Fruit fly (Drosophila melanogaster) whole organism, embryonic: Measurements from ENCODE around the gene Glut4EF.

Experiments
- Asciz ChIP-seq: fragments of 200-800 bp; sonication (Bioruptor generic); optimal IDR thresholded peaks from 2 replicates; lab custom pipeline; 2017; ENCODE audit warnings: missing biosample characterization, mild to moderate bottlenecking, missing genetic modification characterization, missing genetic modification reagents
- Blimp-1 ChIP-seq: fragments of 200-800 bp; sonication (Bioruptor generic); optimal IDR thresholded peaks from 3 replicates; lab custom pipeline; 2018; ENCODE audit warnings: missing biosample characterization, missing genetic modification characterization, mild to moderate bottlenecking, moderate library complexity, missing genetic modification reagents
- CG10654 ChIP-seq: fragments of 200-800 bp; sonication (Bioruptor generic); optimal IDR thresholded peaks from 2 replicates; lab custom pipeline; 2016; ENCODE audit warnings: missing biosample characterization, missing genetic modification characterization
- CG11085 ChIP-seq: fragments of 200-800 bp; sonication (Bioruptor generic); IDR thresholded peaks from 2 replicates; pipeline ENCODE4 v1.3.6; 2022; ENCODE audit warnings: missing biosample characterization, missing genetic modification characterization
- CG11456 ChIP-seq: fragments of 200-800 bp; sonication (Bioruptor generic); IDR thresholded peaks from 3 replicates; pipeline ENCODE4 v1.3.6; 2022; ENCODE audit warnings: missing biosample characterization, missing genetic modification characterization
- CG12299 ChIP-seq: fragments of 200-800 bp; sonication (Bioruptor generic); optimal IDR thresholded peaks from 2 replicates; lab custom pipeline; 2018; ENCODE audit warnings: missing biosample characterization, mild to moderate bottlenecking, missing genetic modification characterization
- CG12659 ChIP-seq: fragments of 200-800 bp; sonication (Bioruptor generic); optimal IDR thresholded peaks from 3 replicates; lab custom pipeline; 2017; ENCODE audit warnings: mild to moderate bottlenecking, missing biosample characterization, missing genetic modification reagents, missing genetic modification characterization
- CG15011 ChIP-seq: fragments of 200-800 bp; sonication (Bioruptor generic); optimal IDR thresholded peaks from 3 replicates; lab custom pipeline; 2018; ENCODE audit warnings: missing biosample characterization, mild to moderate bottlenecking, missing genetic modification characterization
- CG17328 ChIP-seq: fragments of 200-800 bp; sonication (Bioruptor generic); IDR thresholded peaks from 2 replicates; pipeline ENCODE4 v1.3.6; 2022; ENCODE audit warnings: missing biosample characterization, missing genetic modification characterization
- CG17359 ChIP-seq: fragments of 200-800 bp; sonication (Bioruptor generic); optimal IDR thresholded peaks from 3 replicates; lab custom pipeline; 2018; ENCODE audit warnings: missing biosample characterization, mild to moderate bottlenecking, missing genetic modification characterization, moderate library complexity
- CG17829 ChIP-seq: fragments of 200-800 bp; optimal IDR thresholded peaks from 2 replicates; lab custom pipeline; 2019; ENCODE audit warnings: missing biosample characterization, mild to moderate bottlenecking, missing genetic modification characterization, moderate library complexity
- CG1832 ChIP-seq: fragments of 200-800 bp; sonication (Bioruptor generic); optimal IDR thresholded peaks from 2 replicates; lab custom pipeline; 2017; ENCODE audit warnings: missing biosample characterization, mild to moderate bottlenecking, missing genetic modification characterization, inconsistent platforms
- CG30431 ChIP-seq: fragments of 200-800 bp; sonication (Bioruptor generic); optimal IDR thresholded peaks from 2 replicates; lab custom pipeline; 2017; ENCODE audit warnings: missing biosample characterization, missing genetic modification characterization
- CG3838 ChIP-seq: fragments of 200-800 bp; sonication (Bioruptor generic); optimal IDR thresholded peaks from 3 replicates; lab custom pipeline; 2016; ENCODE audit warnings: missing biosample characterization, missing genetic modification characterization
- CG4282 ChIP-seq: fragments of 200-800 bp; sonication (Bioruptor generic); optimal IDR thresholded peaks from 2 replicates; lab custom pipeline; 2016; ENCODE audit warnings: missing biosample characterization, missing genetic modification characterization
- CG4360 ChIP-seq: fragments of 200-800 bp; sonication (Bioruptor generic); IDR thresholded peaks from 2 replicates; pipeline ENCODE4 v1.3.6; 2022; ENCODE audit warnings: missing biosample characterization, missing genetic modification characterization
- CG5245 ChIP-seq: fragments of 200-800 bp; sonication (Bioruptor generic); optimal IDR thresholded peaks from 3 replicates; lab custom pipeline; 2016; ENCODE audit warnings: missing biosample characterization, missing genetic modification characterization
- CG6254 ChIP-seq: fragments of 200-800 bp; sonication (Bioruptor generic); optimal IDR thresholded peaks from 3 replicates; lab custom pipeline; 2017; ENCODE audit warnings: mild to moderate bottlenecking, missing biosample characterization, missing genetic modification reagents, missing genetic modification characterization
- CG7271 ChIP-seq: fragments of 200-800 bp; sonication (Bioruptor generic); optimal IDR thresholded peaks from 2 replicates; lab custom pipeline; 2018; ENCODE audit warnings: missing biosample characterization, mild to moderate bottlenecking, missing genetic modification characterization, moderate library complexity
- CG7357 ChIP-seq: fragments of 200-800 bp; sonication (Bioruptor generic); IDR thresholded peaks from 3 replicates; pipeline ENCODE4 v1.3.6; 2022; ENCODE audit warnings: missing biosample characterization, missing genetic modification characterization
- CG8089 ChIP-seq: fragments of 200-800 bp; sonication (Bioruptor generic); optimal IDR thresholded peaks from 3 replicates; lab custom pipeline; 2016; ENCODE audit warnings: missing biosample characterization, missing genetic modification characterization
- CG8924 ChIP-seq: fragments of 200-800 bp; optimal IDR thresholded peaks from 3 replicates; lab custom pipeline; 2019; ENCODE audit warnings: missing biosample characterization, mild to moderate bottlenecking, missing genetic modification characterization, moderate library complexity
- Doc3 ChIP-seq: fragments of 200-800 bp; sonication (Bioruptor generic); IDR thresholded peaks from 3 replicates; pipeline ENCODE4 v1.3.6; 2022; ENCODE audit warnings: missing biosample characterization, missing genetic modification characterization; ENCODE audit not compliant: partially characterized antibody
- Drgx ChIP-seq: fragments of 200-800 bp; sonication (Bioruptor generic); IDR thresholded peaks from 2 replicates; pipeline ENCODE4 v1.3.6; 2022; ENCODE audit warnings: missing biosample characterization, missing genetic modification characterization
- E2f2 ChIP-seq: fragments of 200-800 bp; sonication (Bioruptor generic); IDR thresholded peaks from 2 replicates; pipeline ENCODE4 v1.3.6; 2022; ENCODE audit warnings: missing biosample characterization, missing genetic modification characterization
- Elba2 ChIP-seq: fragments of 200-800 bp; sonication (Bioruptor generic); optimal IDR thresholded peaks from 3 replicates; lab custom pipeline; 2016; ENCODE audit warnings: missing biosample characterization, missing genetic modification characterization
- Fer2 ChIP-seq: fragments of 200-800 bp; sonication (Bioruptor generic); optimal IDR thresholded peaks from 2 replicates; lab custom pipeline; 2018; ENCODE audit warnings: missing biosample characterization, mild to moderate bottlenecking, missing genetic modification characterization, moderate library complexity
- Mad ChIP-seq: fragments of 200-800 bp; sonication (Bioruptor generic); optimal IDR thresholded peaks from 2 replicates; lab custom pipeline; 2016; ENCODE audit warnings: missing biosample characterization, missing genetic modification characterization
- Neu2 ChIP-seq: fragments of 200-800 bp; sonication (Bioruptor generic); optimal IDR thresholded peaks from 3 replicates; lab custom pipeline; 2016; ENCODE audit warnings: missing biosample characterization, missing genetic modification characterization, borderline replicate concordance
- Nf-YA ChIP-seq: fragments of 200-800 bp; sonication (Bioruptor generic); IDR thresholded peaks from 2 replicates; pipeline ENCODE4 v1.3.6; 2022; ENCODE audit warnings: missing biosample characterization, missing genetic modification characterization
- Rfx ChIP-seq: fragments of 200-800 bp; sonication (Bioruptor generic); IDR thresholded peaks from 2 replicates; pipeline ENCODE4 v1.3.6; 2022; ENCODE audit warnings: missing biosample characterization, missing genetic modification characterization
- Sry-δ ChIP-seq: fragments of 200-800 bp; sonication (Bioruptor generic); optimal IDR thresholded peaks from 2 replicates; lab custom pipeline; 2016; ENCODE audit warnings: missing biosample characterization, missing genetic modification characterization
- Trl ChIP-seq, 3 experiments: fragments of >200 bp in 2 of 3; fragments of 200-800 bp in 1 of 3; sonication (Bioruptor generic) in 1 of 3; optimal IDR thresholded peaks; 2 replicates in 1 of 3; 3 replicates in 2 of 3; lab custom pipeline; 2016 to 2017; ENCODE audit warnings: missing biosample characterization in 1 of 3, missing genetic modification characterization in 1 of 3
- cad ChIP-seq: fragments of >200 bp; optimal IDR thresholded peaks from 2 replicates; lab custom pipeline; 2017; ENCODE audit warnings: missing biosample characterization, missing genetic modification characterization
- chm ChIP-seq: fragments of 200-800 bp; sonication (Bioruptor generic); IDR thresholded peaks from 2 replicates; pipeline ENCODE4 v1.3.6; 2022; ENCODE audit warnings: missing biosample characterization, missing genetic modification characterization
- eve ChIP-seq, 2 experiments: fragments of >200 bp; optimal IDR thresholded peaks; 2 replicates each; lab custom pipeline; 2017; ENCODE audit warnings: missing biosample characterization in 2 of 2, missing genetic modification characterization in 2 of 2
- hth ChIP-seq: fragments of >200 bp; optimal IDR thresholded peaks from 2 replicates; lab custom pipeline; 2017; ENCODE audit warnings: inconsistent platforms
- insv ChIP-seq, 2 experiments: fragments of 200-800 bp; sonication (Bioruptor generic); optimal IDR thresholded peaks; 3 replicates each; lab custom pipeline; 2016 to 2018; ENCODE audit warnings: missing biosample characterization in 2 of 2, missing genetic modification characterization in 2 of 2
- oc ChIP-seq: fragments of 200-800 bp; sonication (Bioruptor generic); optimal IDR thresholded peaks from 2 replicates; lab custom pipeline; 2018; ENCODE audit warnings: missing biosample characterization, mild to moderate bottlenecking, missing genetic modification characterization, moderate library complexity
- pan ChIP-seq, 4 experiments: fragments of >200 bp in 3 of 4; fragments of 200-800 bp in 1 of 4; sonication (Bioruptor generic) in 1 of 4; optimal IDR thresholded peaks in 3 of 4; IDR thresholded peaks in 1 of 4; 2 replicates each; pipeline versions ENCODE4 v1.3.6 to Lab custom; 2017 to 2022; ENCODE audit warnings: missing biosample characterization in 2 of 4, missing genetic modification characterization in 2 of 4, mixed read lengths in 1 of 4
- pros ChIP-seq: fragments of 200-800 bp; sonication (Bioruptor generic); optimal IDR thresholded peaks from 3 replicates; lab custom pipeline; 2019; ENCODE audit warnings: missing biosample characterization, mild to moderate bottlenecking, missing genetic modification characterization, moderate library complexity
- vfl ChIP-seq: fragments of 200-800 bp; sonication (Bioruptor generic); optimal IDR thresholded peaks from 2 replicates; lab custom pipeline; 2016; ENCODE audit warnings: missing biosample characterization, missing genetic modification characterization
- zfh2 ChIP-seq: fragments of 200-800 bp; sonication (Bioruptor generic); optimal IDR thresholded peaks from 2 replicates; lab custom pipeline; 2016; ENCODE audit warnings: missing biosample characterization, missing genetic modification characterization

Glut4EF gene

DNA sequence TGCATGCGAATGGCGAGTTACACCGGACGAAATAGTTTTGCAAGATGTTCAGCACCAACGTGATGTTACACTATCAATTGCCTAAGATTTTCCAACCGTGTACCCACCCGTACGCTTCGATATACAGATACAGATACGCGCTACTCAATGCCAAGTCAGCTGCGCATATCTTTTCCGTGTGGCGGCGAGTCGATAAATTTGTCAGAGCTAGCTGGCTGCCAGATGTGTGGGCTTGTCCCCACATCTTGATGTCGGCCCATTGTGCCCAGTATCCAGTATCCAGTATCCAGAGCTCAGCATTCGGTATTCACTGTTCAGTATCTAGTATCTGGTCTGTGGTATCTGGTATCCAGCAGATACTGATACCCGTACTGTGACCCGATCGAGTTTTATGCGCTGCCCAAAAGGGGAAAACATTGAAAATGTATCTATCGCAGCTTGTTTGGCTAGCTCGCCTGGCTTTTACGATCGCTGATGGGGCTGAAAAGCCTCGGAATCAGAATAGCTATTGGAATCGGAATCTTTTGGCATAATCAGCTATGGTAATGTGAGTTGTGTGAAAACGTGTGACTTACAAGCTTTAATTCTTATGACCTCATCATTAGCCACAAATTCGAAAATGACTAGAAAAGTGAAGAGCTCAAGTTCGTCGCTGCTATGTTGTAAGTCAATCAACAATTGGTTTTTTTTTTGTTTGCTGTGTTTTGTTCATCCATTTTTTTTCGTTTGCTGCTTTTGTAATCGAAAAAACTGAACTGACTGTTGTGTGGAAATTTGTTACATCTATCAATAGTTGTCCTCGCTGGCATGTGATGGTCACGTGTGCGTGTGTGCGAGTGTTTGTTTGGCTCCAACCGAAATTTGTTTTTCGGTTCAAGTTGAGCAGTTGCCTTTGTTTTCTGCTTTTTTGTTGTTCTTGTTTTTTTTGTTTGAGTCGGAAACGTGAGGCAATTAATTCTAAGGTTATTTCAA lies 3.8 kb downstream of the Glut4EF start (continued):
- TF ChIP-seq CG30431 (GFP tag; lab: Kevin White, UChicago) = no peak
- peak; percentile 52 for TF ChIP-seq CG17328
- peak; percentile 28; the same call in 1 of the 2 replicates for TF ChIP-seq chm
- no peak for TF ChIP-seq CG4282 (GFP tag; lab: Kevin White, UChicago)
- TF ChIP-seq CG6254 (GFP tag; lab: Kevin White, UChicago) = no peak
- no peak for TF ChIP-seq CG17359 (tag; lab: Kevin White, UChicago)
- TF ChIP-seq E2f2 = no peak
- TF ChIP-seq Fer2 = no peak
- TF ChIP-seq Nf-YA (GFP tag; lab: Robert Waterston, UW) = no peak
- TF ChIP-seq CG17829 (tag; lab: Kevin White, UChicago) = no peak
- TF ChIP-seq hth = no peak
- TF ChIP-seq CG11085 (GFP tag; lab: Robert Waterston, UW) = no peak
- no peak for TF ChIP-seq CG10654 (GFP tag; lab: Kevin White, UChicago)
- TF ChIP-seq pan (optimal IDR thresholded peaks at IDR 0.05; lab: Kevin White, UChicago) = no peak
- no peak for TF ChIP-seq pan (GFP tag; optimal IDR thresholded peaks at IDR 0.05 in 1 of 2, IDR thresholded peaks at IDR 0.05 in 1 of 2)
- 0 out of 2 replicates have a peak, but pooled peaks have one; percentile 24 for TF ChIP-seq Rfx (GFP tag; lab: Robert Waterston, UW)
- TF ChIP-seq Drgx (GFP tag; lab: Robert Waterston, UW) = no peak
- peak in 1 of 2 experiments; percentile 70 for TF ChIP-seq eve (GFP tag; optimal IDR thresholded peaks at IDR 0.05; lab: Kevin White, UChicago)
- no peak for TF ChIP-seq CG7357 (GFP tag; lab: Robert Waterston, UW)

DNA sequence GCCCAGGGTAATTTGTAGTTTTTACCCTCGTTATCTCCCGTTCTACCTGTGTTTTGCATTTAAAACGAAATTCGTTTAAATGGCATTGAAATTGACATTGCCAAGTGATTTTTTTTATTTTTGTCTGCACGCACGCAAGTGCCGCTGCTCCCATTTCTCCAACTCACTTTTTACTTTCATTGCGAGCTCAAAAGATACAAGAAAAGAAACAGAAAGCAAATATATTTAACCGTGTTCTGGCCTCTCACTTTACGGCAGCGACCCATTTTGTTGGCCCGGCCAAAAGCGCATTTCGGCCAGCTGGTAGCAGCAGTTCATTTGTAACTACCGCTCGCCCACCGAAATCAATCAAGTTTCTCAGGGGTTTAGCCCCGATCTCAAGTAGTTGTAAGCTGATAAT lies 4.8 kb downstream of the Glut4EF start:
- TF ChIP-seq oc (tag; lab: Kevin White, UChicago) (peak; percentile 27), Blimp-1 (peak; percentile 93), CG12299 (no peak), vfl (GFP tag; lab: Kevin White, UChicago) (no peak)

DNA sequence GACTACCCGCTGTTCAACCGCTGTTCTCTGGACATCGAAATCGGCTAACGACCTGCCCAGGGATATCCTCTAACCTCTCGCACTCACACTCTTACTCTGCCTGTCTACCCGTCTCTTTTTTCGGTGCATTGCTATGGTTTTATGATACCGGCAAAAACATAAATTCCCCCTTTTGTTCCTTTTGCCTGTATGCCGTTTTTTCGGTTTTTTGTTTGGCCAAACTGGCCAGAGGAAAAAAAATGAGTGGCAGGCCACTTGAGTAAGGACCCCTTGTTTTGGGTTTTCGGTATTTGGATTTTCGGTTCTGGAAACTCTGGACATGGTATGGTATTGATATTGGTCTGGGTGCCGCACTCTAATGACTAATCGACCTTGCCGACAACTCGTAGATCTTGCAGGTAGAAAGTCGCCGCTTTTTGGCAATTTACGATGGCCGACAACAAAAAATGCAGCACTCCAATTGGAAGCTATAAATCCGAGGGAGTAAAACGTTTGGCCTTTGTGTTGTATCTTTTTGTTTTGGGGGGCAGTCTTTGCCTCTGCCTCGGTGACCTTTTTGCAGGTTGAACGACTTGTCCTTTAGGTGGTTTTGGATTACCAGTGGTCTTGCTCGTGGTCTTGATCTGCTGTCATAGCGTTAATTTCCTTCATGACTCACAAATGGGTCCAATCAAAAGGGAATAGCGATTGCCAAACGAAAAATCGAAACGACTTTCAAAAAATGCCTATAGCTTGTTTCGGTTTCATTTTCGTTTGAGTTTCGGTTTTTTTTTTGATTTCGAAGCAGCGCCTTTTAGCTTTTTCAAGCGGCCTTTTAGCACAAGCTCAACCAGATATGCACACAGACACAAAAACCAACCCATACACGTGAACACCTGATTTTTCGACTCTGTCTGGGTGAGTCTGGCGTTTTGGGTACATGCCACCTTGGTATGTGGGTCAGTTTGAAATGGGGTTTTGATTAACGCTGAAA lies 5.7 kb downstream of the Glut4EF start:
- TF ChIP-seq CG5245 (GFP tag; lab: Kevin White, UChicago) (no peak), CG1832 (GFP tag; lab: Kevin White, UChicago) (peak; percentile 12), Blimp-1 (peak; percentile 88), Elba2 (GFP tag; lab: Kevin White, UChicago) (peak; percentile 29), Neu2 (GFP tag; lab: Kevin White, UChicago) (no peak), Trl (optimal IDR thresholded peaks at IDR 0.05; lab: Kevin White, UChicago) (no peak), Trl (GFP tag; optimal IDR thresholded peaks at IDR 0.05; lab: Kevin White, UChicago) (no peak), pros (GFP tag; lab: Kevin White, UChicago) (no peak), Doc3 (GFP tag; lab: Robert Waterston, UW) (no peak), CG7271 (tag; lab: Kevin White, UChicago) (peak; percentile 48), CG15011 (no peak), insv (GFP tag; optimal IDR thresholded peaks at IDR 0.05; lab: Kevin White, UChicago) (peak; percentile 22 to 91), Mad (GFP tag; lab: Kevin White, UChicago) (no peak), CG4360 (GFP tag; lab: Robert Waterston, UW) (peak; percentile 26; the same call in 1 of the 2 replicates), cad (peak; percentile 91), zfh2 (GFP tag; lab: Kevin White, UChicago) (no peak), CG3838 (no peak), CG8089 (no peak), CG8924 (tag; lab: Kevin White, UChicago) (peak; percentile 6), CG11456 (GFP tag; lab: Robert Waterston, UW) (0 out of 3 replicates have a peak, but pooled peaks have one; percentile 12), Asciz (GFP tag; lab: Kevin White, UChicago) (no peak), CG12659 (GFP tag; lab: Kevin White, UChicago) (no peak), Sry-δ (GFP tag; lab: Kevin White, UChicago) (no peak)
